Worm (Caenorhabditis elegans) whole organism, L4 larva: Measurements from ENCODE around the gene C24H10.2.
A peak's percentile ranks its signal among the peaks of the same experiment; 100 is the strongest.

Source experiments
- F26F4.8 ChIP-seq: fragments of 200-800 bp; sonication (Bioruptor generic); conservative IDR thresholded peaks from 2 replicates; pipeline ENCODE4 v1.3.6; 2022; ENCODE audit warnings: missing genetic modification characterization, missing compliant biosample characterization
- F37D6.2 ChIP-seq: sonication (generic microtip); optimal IDR thresholded peaks from 2 replicates; lab custom pipeline; 2016; ENCODE audit warnings: mild to moderate bottlenecking, missing genetic modification characterization, missing compliant biosample characterization
- F44E2.7 ChIP-seq: fragments of 200-800 bp; sonication (Bioruptor generic); IDR thresholded peaks from 2 replicates; pipeline ENCODE4 v2.1.2; 2022; ENCODE audit warnings: missing genetic modification characterization, missing compliant biosample characterization
- R02D3.7 ChIP-seq: fragments of 150-350 bp; sonication (generic microtip); optimal IDR thresholded peaks from 3 replicates; lab custom pipeline; 2014; ENCODE audit warnings: missing biosample characterization, missing genetic modification characterization
- T20F7.1 ChIP-seq: fragments of 200-800 bp; sonication (Bioruptor generic); optimal IDR thresholded peaks from 2 replicates; lab custom pipeline; 2018; ENCODE audit warnings: mild to moderate bottlenecking, missing genetic modification characterization, missing compliant biosample characterization
- T26A8.4 ChIP-seq: fragments of 200-800 bp; sonication (Bioruptor generic); IDR thresholded peaks from 2 replicates; pipeline ENCODE4 v1.3.6; 2022; ENCODE audit warnings: missing genetic modification characterization, missing compliant biosample characterization
- Y48G9A.11 ChIP-seq: fragments of 200-800 bp; sonication (Bioruptor generic); IDR thresholded peaks from 2 replicates; pipeline ENCODE4 v1.3.6; 2022; ENCODE audit warnings: missing genetic modification reagents, missing genetic modification characterization, missing compliant biosample characterization
- ZK546.5 ChIP-seq, 2 experiments: sonication (generic microtip); optimal IDR thresholded peaks; 2 replicates each; lab custom pipeline; 2017; ENCODE audit warnings: missing biosample characterization in 2 of 2, missing genetic modification characterization in 2 of 2
- aha-1 ChIP-seq: fragments of 150-350 bp; peaks from one replicate; lab custom pipeline; 2014; ENCODE audit warnings: missing biosample characterization, missing genetic modification characterization
- aly-2 ChIP-seq: sonication (generic microtip); optimal IDR thresholded peaks from 2 replicates; lab custom pipeline; 2018; ENCODE audit warnings: missing biosample characterization, missing genetic modification characterization
- ama-1 ChIP-seq: fragments of 150-350 bp; optimal IDR thresholded peaks from 2 replicates; lab custom pipeline; 2014; ENCODE audit warnings: inconsistent platforms, mixed read lengths
- arid-1 ChIP-seq: fragments of 200-800 bp; sonication (Bioruptor generic); conservative IDR thresholded peaks from 2 replicates; pipeline ENCODE4 v1.3.6; 2022; ENCODE audit warnings: missing genetic modification reagents, missing genetic modification characterization, missing compliant biosample characterization
- ceh-20 ChIP-seq: fragments of 200-800 bp; sonication (Bioruptor generic); IDR thresholded peaks from 2 replicates; pipeline ENCODE4 v1.3.6; 2022; ENCODE audit warnings: missing genetic modification reagents, missing genetic modification characterization, missing compliant biosample characterization
- ceh-28 ChIP-seq: fragments of 150-350 bp; optimal IDR thresholded peaks from 2 replicates; lab custom pipeline; 2014; ENCODE audit warnings: missing biosample characterization, missing genetic modification reagents, missing genetic modification characterization
- ces-1 ChIP-seq: fragments of 150-350 bp; sonication (generic microtip); optimal IDR thresholded peaks from 4 replicates; lab custom pipeline; 2014; ENCODE audit warnings: missing biosample characterization, missing genetic modification reagents, missing genetic modification characterization
- ctbp-1 ChIP-seq: fragments of 200-800 bp; sonication (Bioruptor generic); IDR thresholded peaks from 2 replicates; pipeline ENCODE4 v1.3.6; 2022; ENCODE audit warnings: missing genetic modification reagents, missing genetic modification characterization, missing compliant biosample characterization
- daf-16 ChIP-seq, 3 experiments: sonication (generic microtip); optimal IDR thresholded peaks; 2 replicates each; lab custom pipeline; 2016 to 2017; ENCODE audit warnings: missing genetic modification characterization in 3 of 3, missing genetic modification reagents in 3 of 3, mild to moderate bottlenecking in 2 of 3, missing compliant biosample characterization in 2 of 3, missing biosample characterization in 1 of 3, moderate library complexity in 1 of 3
- daf-8 ChIP-seq: fragments of 200-800 bp; sonication (Bioruptor generic); IDR thresholded peaks from 2 replicates; pipeline ENCODE4 v1.3.6; 2022; ENCODE audit warnings: missing genetic modification characterization, missing compliant biosample characterization
- duxl-1 ChIP-seq: sonication (generic microtip); optimal IDR thresholded peaks from 2 replicates; lab custom pipeline; 2016; ENCODE audit warnings: mild to moderate bottlenecking, missing genetic modification characterization, moderate library complexity, missing compliant biosample characterization; ENCODE audit not compliant: poor library complexity
- dve-1 ChIP-seq: sonication (generic microtip); optimal IDR thresholded peaks from 2 replicates; lab custom pipeline; 2017; ENCODE audit warnings: antibody characterized with exemption, mild to moderate bottlenecking, missing genetic modification characterization, missing compliant biosample characterization; ENCODE audit not compliant: insufficient read depth
- egl-27 ChIP-seq: sonication (generic microtip); optimal IDR thresholded peaks from 3 replicates; lab custom pipeline; 2017; ENCODE audit warnings: missing biosample characterization, missing genetic modification reagents, missing genetic modification characterization
- egl-43 ChIP-seq: fragments of 200-800 bp; sonication (Bioruptor generic); IDR thresholded peaks from 2 replicates; pipeline ENCODE4 v1.3.6; 2022; ENCODE audit warnings: missing genetic modification reagents, missing genetic modification characterization, missing compliant biosample characterization
- hlh-30 ChIP-seq: sonication (generic microtip); optimal IDR thresholded peaks from 2 replicates; lab custom pipeline; 2017; ENCODE audit warnings: antibody characterized with exemption, mild to moderate bottlenecking, missing genetic modification characterization, missing compliant biosample characterization; ENCODE audit not compliant: insufficient read depth
- lim-7 ChIP-seq: fragments of 200-800 bp; sonication (Bioruptor generic); IDR thresholded peaks from 2 replicates; pipeline ENCODE4 v1.3.6; 2022; ENCODE audit warnings: missing genetic modification characterization, missing compliant biosample characterization
- lin-1 ChIP-seq: fragments of 200-800 bp; sonication (Bioruptor generic); IDR thresholded peaks from 2 replicates; pipeline ENCODE4 v1.3.6; 2022; ENCODE audit warnings: missing genetic modification reagents, missing genetic modification characterization, missing compliant biosample characterization
- lin-13 ChIP-seq: fragments of 150-350 bp; optimal IDR thresholded peaks from 2 replicates; lab custom pipeline; 2014; ENCODE audit warnings: missing biosample characterization, missing genetic modification reagents, missing genetic modification characterization
- lin-29 ChIP-seq: fragments of 200-800 bp; sonication (Bioruptor generic); IDR thresholded peaks from 2 replicates; pipeline ENCODE4 v1.3.6; 2022; ENCODE audit warnings: missing genetic modification reagents, missing genetic modification characterization, missing compliant biosample characterization
- lin-39 ChIP-seq: fragments of 150-350 bp; optimal IDR thresholded peaks from 2 replicates; lab custom pipeline; 2014; ENCODE audit warnings: missing biosample characterization, missing genetic modification reagents, missing genetic modification characterization
- madf-9 ChIP-seq: fragments of 200-800 bp; sonication (Bioruptor generic); conservative IDR thresholded peaks from 2 replicates; pipeline ENCODE4 v1.3.6; 2022; ENCODE audit warnings: missing genetic modification reagents, missing genetic modification characterization, missing compliant biosample characterization
- mes-2 ChIP-seq: sonication (generic microtip); optimal IDR thresholded peaks from 2 replicates; lab custom pipeline; 2016; ENCODE audit warnings: missing genotype, mild to moderate bottlenecking, missing genetic modification characterization, missing compliant biosample characterization; ENCODE audit not compliant: poor library complexity, severe bottlenecking
- mxl-2 ChIP-seq: fragments of 200-800 bp; sonication (Bioruptor generic); conservative IDR thresholded peaks from 2 replicates; pipeline ENCODE4 v1.3.6; 2022; ENCODE audit warnings: missing genetic modification reagents, missing genetic modification characterization, missing compliant biosample characterization
- nhr-11 ChIP-seq: fragments of 150-350 bp; optimal IDR thresholded peaks from 2 replicates; lab custom pipeline; 2014; ENCODE audit warnings: missing biosample characterization, missing genetic modification characterization
- nhr-111 ChIP-seq: fragments of 200-800 bp; sonication (Bioruptor generic); optimal IDR thresholded peaks from 2 replicates; lab custom pipeline; 2018; ENCODE audit warnings: mild to moderate bottlenecking, missing genetic modification characterization, missing compliant biosample characterization
- nhr-25 ChIP-seq: sonication (generic microtip); optimal IDR thresholded peaks from 2 replicates; lab custom pipeline; 2017; ENCODE audit warnings: missing genetic modification characterization, mild to moderate bottlenecking, missing compliant biosample characterization, antibody characterized with exemption, moderate library complexity, borderline replicate concordance; ENCODE audit not compliant: insufficient read depth
- nhr-28 ChIP-seq: fragments of 150-350 bp; optimal IDR thresholded peaks from 2 replicates; lab custom pipeline; 2014; ENCODE audit warnings: missing biosample characterization, missing genetic modification characterization
- nhr-42 ChIP-seq: fragments of 200-800 bp; sonication (Bioruptor generic); IDR thresholded peaks from 2 replicates; pipeline ENCODE4 v1.3.6; 2022; ENCODE audit warnings: missing genetic modification characterization, missing compliant biosample characterization
- nhr-48 ChIP-seq: sonication (generic microtip); optimal IDR thresholded peaks from 2 replicates; lab custom pipeline; 2016; ENCODE audit warnings: mild to moderate bottlenecking, missing genetic modification characterization, missing compliant biosample characterization
- nhr-6 ChIP-seq: fragments of 150-350 bp; optimal IDR thresholded peaks from 2 replicates; lab custom pipeline; 2014; ENCODE audit warnings: missing biosample characterization, missing genetic modification characterization
- rbr-2 ChIP-seq: sonication (generic microtip); optimal IDR thresholded peaks from 2 replicates; lab custom pipeline; 2016; ENCODE audit warnings: missing genotype, missing genetic modification characterization, missing compliant biosample characterization
- set-16 ChIP-seq: fragments of 200-800 bp; sonication (Bioruptor generic); IDR thresholded peaks from 2 replicates; pipeline ENCODE4 v1.3.6; 2022; ENCODE audit warnings: missing genetic modification reagents, missing genetic modification characterization, missing compliant biosample characterization
- skn-1 ChIP-seq: fragments of 150-350 bp; optimal IDR thresholded peaks from 2 replicates; lab custom pipeline; 2014; ENCODE audit warnings: missing biosample characterization, missing genetic modification characterization
- snpc-4 ChIP-seq: fragments of 150-350 bp; optimal IDR thresholded peaks from 2 replicates; lab custom pipeline; 2014; ENCODE audit warnings: missing biosample characterization, missing genetic modification characterization
- unc-130 ChIP-seq: sonication (generic microtip); optimal IDR thresholded peaks from 2 replicates; lab custom pipeline; 2016; ENCODE audit warnings: missing genetic modification reagents, missing genetic modification characterization, missing compliant biosample characterization
- unc-39 ChIP-seq: sonication (generic microtip); optimal IDR thresholded peaks from 2 replicates; lab custom pipeline; 2017; ENCODE audit warnings: missing biosample characterization, missing genetic modification characterization
- zag-1 ChIP-seq: fragments of 150-350 bp; optimal IDR thresholded peaks from 2 replicates; lab custom pipeline; 2014; ENCODE audit warnings: missing biosample characterization, missing genetic modification characterization
- zfp-2 ChIP-seq: sonication (generic microtip); optimal IDR thresholded peaks from 2 replicates; lab custom pipeline; 2016; ENCODE audit warnings: mild to moderate bottlenecking, missing genetic modification characterization, missing compliant biosample characterization

C24H10.2 gene

DNA sequence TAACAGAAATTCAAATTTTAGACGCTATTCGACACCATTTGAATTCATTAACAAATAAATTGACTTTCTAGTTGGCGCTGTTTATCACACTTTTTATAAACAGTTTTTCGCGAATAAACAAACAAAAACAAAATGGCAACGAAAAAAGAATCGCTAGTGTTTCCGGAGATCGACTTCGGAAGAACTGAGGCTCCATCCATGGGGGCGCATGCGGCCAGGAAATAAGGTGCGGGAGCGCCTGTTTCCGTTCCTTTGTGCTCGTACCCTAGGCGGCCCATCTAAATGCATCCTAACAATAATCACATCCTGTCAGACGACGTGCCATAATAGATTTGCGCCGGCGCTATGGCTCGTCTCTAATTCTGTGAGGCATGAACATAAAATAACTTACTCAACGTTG is 19.7 kb downstream of the C24H10.2 start:
- TF ChIP-seq egl-43 (GFP tag; lab: Robert Waterston, UW) = 0 out of 2 replicates have a peak, but pooled peaks have one; percentile 28
- TF ChIP-seq unc-130 (GFP tag; lab: Kevin White, UChicago) = no peak
- TF ChIP-seq lin-29 (GFP tag; lab: Robert Waterston, UW) = no peak
- TF ChIP-seq ama-1 (lab: Kevin White, UChicago) = no peak
- TF ChIP-seq lin-1 (GFP tag; lab: Robert Waterston, UW) = no peak

DNA sequence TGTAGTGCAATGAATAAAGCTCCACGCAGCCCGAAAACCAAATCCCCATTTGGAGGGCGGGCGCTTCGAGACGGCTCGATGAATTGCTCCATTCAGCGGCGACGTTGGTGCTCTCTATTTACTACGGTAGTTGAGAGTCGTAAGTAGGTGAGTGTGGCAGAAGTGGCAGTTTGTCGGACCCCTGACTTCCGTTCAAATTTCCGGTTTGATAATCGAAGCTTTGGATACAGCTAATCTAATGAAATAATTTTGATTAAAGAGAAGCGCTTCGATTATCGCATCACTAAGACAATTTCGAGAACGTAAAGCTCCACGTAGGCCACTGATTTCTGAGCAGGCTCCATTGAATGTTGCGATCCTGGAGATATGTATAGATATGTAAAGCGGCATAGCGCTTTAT is 20.1 kb downstream of the C24H10.2 start, which contains the start of gene ets-5:
Gene ets-5, minus strand, starts transcription at position 32 of the 400 bp plus-strand sequence.
- TF ChIP-seq T26A8.4 (GFP tag; lab: Robert Waterston, UW) (no peak), aly-2 (tag; lab: Kevin White, UChicago) (no peak), aha-1 (tag; lab: Kevin White, UChicago) (peak; percentile 89), egl-27 (no peak)

DNA sequence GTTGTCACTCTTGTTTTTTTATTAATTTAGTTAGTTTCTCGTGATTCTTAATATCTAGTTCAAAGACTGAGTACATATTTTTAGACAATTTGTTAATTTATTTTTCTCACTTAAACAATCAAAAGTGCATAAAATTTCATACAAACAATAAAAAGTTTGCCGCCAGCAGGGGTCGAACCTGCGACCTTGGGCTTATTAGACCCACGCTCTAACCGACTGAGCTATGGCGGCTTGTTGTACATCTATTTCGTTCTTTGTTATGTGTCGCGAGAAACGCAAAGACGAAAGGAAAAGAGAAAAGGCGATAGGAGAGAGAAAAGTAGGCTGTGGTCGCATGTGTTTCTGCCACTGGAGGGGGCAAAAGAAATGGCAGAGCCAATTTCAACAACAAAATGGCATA is 21.1 kb downstream of the C24H10.2 start:
- TF ChIP-seq T20F7.1 (GFP tag; lab: Kevin White, UChicago) (peak; percentile 73), daf-8 (GFP tag; lab: Robert Waterston, UW) (no peak), ZK546.5 (tag; optimal IDR thresholded peaks at IDR 0.05; lab: Kevin White, UChicago) (no peak), set-16 (GFP tag; lab: Robert Waterston, UW) (0 out of 2 replicates have a peak, but pooled peaks have one; percentile 11), mxl-2 (GFP tag; lab: Robert Waterston, UW) (peak; percentile 86), mes-2 (tag; lab: Kevin White, UChicago) (peak; percentile 92), madf-9 (GFP tag; lab: Robert Waterston, UW) (peak; percentile 91), ceh-20 (GFP tag; lab: Robert Waterston, UW) (peak; percentile 93), nhr-42 (GFP tag; lab: Robert Waterston, UW) (peak; percentile 82), zag-1 (tag; lab: Kevin White, UChicago) (no peak), nhr-25 (tag; lab: Kevin White, UChicago) (peak; percentile 79), snpc-4 (tag; lab: Kevin White, UChicago) (no peak), Y48G9A.11 (GFP tag; lab: Robert Waterston, UW) (peak; percentile 84), egl-27 (no peak), F26F4.8 (GFP tag; lab: Robert Waterston, UW) (peak; percentile 82; the same call in 1 of the 2 replicates), ceh-28 (tag; lab: Kevin White, UChicago) (no peak), nhr-6 (peak; percentile 64), zfp-2 (tag; lab: Kevin White, UChicago) (peak; percentile 68), duxl-1 (tag; lab: Kevin White, UChicago) (peak; percentile 78), dve-1 (tag; lab: Kevin White, UChicago) (peak; percentile 87), lin-29 (GFP tag; lab: Robert Waterston, UW) (peak; percentile 82; the same call in 1 of the 2 replicates), nhr-11 (tag; lab: Kevin White, UChicago) (peak; percentile 59), lin-1 (GFP tag; lab: Robert Waterston, UW) (peak; percentile 88), unc-39 (tag; lab: Kevin White, UChicago) (no peak), F37D6.2 (peak; percentile 78), lim-7 (peak; percentile 93), nhr-28 (peak; percentile 74), ces-1 (GFP tag; lab: Kevin White, UChicago) (peak; percentile 39), nhr-48 (tag; lab: Kevin White, UChicago) (peak; percentile 87), ctbp-1 (GFP tag; lab: Robert Waterston, UW) (peak; percentile 93), hlh-30 (tag; lab: Kevin White, UChicago) (peak; percentile 86), rbr-2 (tag; lab: Kevin White, UChicago) (peak; percentile 93), F44E2.7 (peak; percentile 74; the same call in 1 of the 2 replicates), nhr-111 (GFP tag; lab: Kevin White, UChicago) (peak; percentile 91), skn-1 (tag; lab: Kevin White, UChicago) (no peak), lin-13 (GFP tag; lab: Kevin White, UChicago) (peak; percentile 85), T26A8.4 (GFP tag; lab: Robert Waterston, UW) (peak; percentile 90), lin-39 (tag; lab: Kevin White, UChicago) (no peak), daf-16 (GFP tag; optimal IDR thresholded peaks at IDR 0.05; lab: Kevin White, UChicago) (peak; percentile 81 to 90), daf-16 (tag; optimal IDR thresholded peaks at IDR 0.05; lab: Kevin White, UChicago) (peak; percentile 74), arid-1 (peak; percentile 84), R02D3.7 (tag; lab: Kevin White, UChicago) (peak; percentile 20)
